Worm (Caenorhabditis elegans) whole organism, early embryonic: Measurements from ENCODE around the gene sri-62.

Experiments used
- B0310.2 ChIP-seq: sonication (generic microtip); optimal IDR thresholded peaks from 2 replicates; lab custom pipeline; 2016; ENCODE audit warnings: mild to moderate bottlenecking, missing genetic modification characterization, missing compliant biosample characterization
- F13C5.2 ChIP-seq: sonication (generic microtip); optimal IDR thresholded peaks from 2 replicates; lab custom pipeline; 2017; ENCODE audit warnings: mild to moderate bottlenecking, missing genetic modification characterization, inconsistent platforms, missing compliant biosample characterization
- aly-1 ChIP-seq: sonication (generic microtip); optimal IDR thresholded peaks from 2 replicates; lab custom pipeline; 2016; ENCODE audit warnings: missing genetic modification characterization, missing compliant biosample characterization
- ama-1 ChIP-seq: fragments of 150-350 bp; optimal IDR thresholded peaks from 2 replicates; lab custom pipeline; 2014
- ceh-13 ChIP-seq: fragments of 200-800 bp; sonication (Bioruptor generic); optimal IDR thresholded peaks from 2 replicates; lab custom pipeline; 2018; ENCODE audit warnings: mild to moderate bottlenecking, missing genetic modification characterization, missing compliant biosample characterization
- ceh-36 ChIP-seq: sonication (generic microtip); optimal IDR thresholded peaks from 2 replicates; lab custom pipeline; 2016; ENCODE audit warnings: missing genetic modification characterization, inconsistent platforms, missing compliant biosample characterization
- ets-7 ChIP-seq: sonication (generic microtip); optimal IDR thresholded peaks from 2 replicates; lab custom pipeline; 2016; ENCODE audit warnings: missing genotype, missing genetic modification characterization, missing compliant biosample characterization
- flt-1 ChIP-seq: fragments of 200-800 bp; sonication (Bioruptor generic); IDR thresholded peaks from 2 replicates; pipeline ENCODE4 v1.3.6; 2022; ENCODE audit warnings: missing genetic modification characterization, missing compliant biosample characterization
- hmbx-1 ChIP-seq: sonication (generic microtip); optimal IDR thresholded peaks from 2 replicates; lab custom pipeline; 2016; ENCODE audit warnings: mild to moderate bottlenecking, missing genetic modification characterization, missing compliant biosample characterization
- hmg-4 ChIP-seq: fragments of 200-800 bp; sonication (Bioruptor generic); optimal IDR thresholded peaks from 2 replicates; lab custom pipeline; 2018; ENCODE audit warnings: mild to moderate bottlenecking, missing genetic modification characterization, missing compliant biosample characterization
- hnd-1 ChIP-seq: sonication (generic microtip); optimal IDR thresholded peaks from 2 replicates; lab custom pipeline; 2016; ENCODE audit warnings: missing genetic modification characterization, missing compliant biosample characterization
- pes-1 ChIP-seq: fragments of 200-800 bp; sonication (Bioruptor generic); IDR thresholded peaks from 2 replicates; pipeline ENCODE4 v1.3.6; 2022; ENCODE audit warnings: missing genetic modification reagents, missing genetic modification characterization, missing compliant biosample characterization
- scrt-1 ChIP-seq: fragments of 200-800 bp; sonication (Bioruptor generic); IDR thresholded peaks from 2 replicates; pipeline ENCODE4 v1.3.6; 2022; ENCODE audit warnings: missing genetic modification characterization, missing compliant biosample characterization
- sea-1 ChIP-seq: fragments of 200-800 bp; sonication (Bioruptor generic); conservative IDR thresholded peaks from 2 replicates; pipeline ENCODE4 v1.3.6; 2022; ENCODE audit warnings: missing genetic modification characterization, missing compliant biosample characterization
- tbx-11 ChIP-seq: fragments of 200-800 bp; sonication (Bioruptor generic); IDR thresholded peaks from 2 replicates; pipeline ENCODE4 v1.3.6; 2022; ENCODE audit warnings: missing genetic modification characterization, missing compliant biosample characterization
- tbx-37 ChIP-seq: fragments of 200-800 bp; sonication (Bioruptor generic); conservative IDR thresholded peaks from 2 replicates; pipeline ENCODE4 v1.3.6; 2022; ENCODE audit warnings: missing genetic modification reagents, missing genetic modification characterization, missing compliant biosample characterization
- tra-4 ChIP-seq: sonication (generic microtip); optimal IDR thresholded peaks from 2 replicates; lab custom pipeline; 2017; ENCODE audit warnings: missing genetic modification characterization, missing compliant biosample characterization

sri-62 gene

DNA sequence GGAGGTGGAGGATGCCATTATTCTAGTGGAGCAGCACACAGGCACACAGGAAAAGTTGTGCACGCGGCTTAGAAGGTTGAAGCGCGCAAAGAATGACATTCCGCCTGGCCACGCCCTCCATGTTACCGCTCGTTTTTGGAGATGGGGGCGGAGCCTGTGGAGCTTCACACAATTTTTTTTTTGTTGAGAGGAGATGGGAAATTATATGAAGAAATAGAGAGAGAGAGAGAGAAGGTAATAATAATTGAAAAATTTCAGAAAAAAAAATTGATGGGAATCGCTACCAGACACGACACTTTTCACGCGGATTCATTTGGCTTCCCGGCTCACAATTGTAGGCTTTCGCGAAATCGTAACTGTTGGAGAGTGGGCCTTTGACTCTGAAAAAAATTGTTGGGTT is 19.1 kb upstream of the sri-62 start, which contains the start of gene T05A8.3:
T05A8.3 (minus strand) TSS at position 101 of the 400 bp plus-strand sequence.
- TF ChIP-seq ama-1 (lab: Kevin White, UChicago) (no peak), tbx-11 (no peak), hmg-4 (no peak), scrt-1 (no peak), flt-1 (GFP tag; lab: Robert Waterston, UW) (no peak), ceh-36 (no peak), hnd-1 (tag; lab: Kevin White, UChicago) (no peak), ets-7 (tag; lab: Kevin White, UChicago) (no peak), B0310.2 (tag; lab: Kevin White, UChicago) (no peak), F13C5.2 (tag; lab: Kevin White, UChicago) (no peak), tra-4 (tag; lab: Kevin White, UChicago) (no peak), tbx-37 (GFP tag; lab: Robert Waterston, UW) (no peak), pes-1 (no peak), aly-1 (tag; lab: Kevin White, UChicago) (no peak)

DNA sequence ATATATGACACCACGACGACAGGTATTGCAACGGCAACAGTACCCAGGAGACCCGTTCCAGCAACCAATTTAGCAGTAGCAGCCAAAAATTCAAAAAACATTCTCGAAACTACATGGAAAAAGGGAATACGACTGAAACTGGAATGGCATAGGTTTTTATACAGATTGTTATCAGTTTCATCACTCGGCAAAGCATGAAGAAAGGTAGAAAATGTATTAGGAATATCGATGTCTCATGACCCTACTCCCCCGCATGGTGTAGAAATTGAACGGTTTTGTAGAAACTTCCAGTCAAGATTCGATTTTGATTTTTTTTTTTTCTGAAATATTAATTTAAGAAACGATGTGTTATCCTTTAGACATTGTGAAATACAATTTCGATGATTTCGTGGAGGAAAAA is 12.6 kb upstream of the sri-62 start, which contains the start of gene T05A8.2:
T05A8.2 (minus strand) TSS at position 101 of the 400 bp plus-strand sequence.
- TF ChIP-seq flt-1 (GFP tag; lab: Robert Waterston, UW) (no peak), hmbx-1 (tag; lab: Kevin White, UChicago) (no peak), ceh-36 (no peak)

DNA sequence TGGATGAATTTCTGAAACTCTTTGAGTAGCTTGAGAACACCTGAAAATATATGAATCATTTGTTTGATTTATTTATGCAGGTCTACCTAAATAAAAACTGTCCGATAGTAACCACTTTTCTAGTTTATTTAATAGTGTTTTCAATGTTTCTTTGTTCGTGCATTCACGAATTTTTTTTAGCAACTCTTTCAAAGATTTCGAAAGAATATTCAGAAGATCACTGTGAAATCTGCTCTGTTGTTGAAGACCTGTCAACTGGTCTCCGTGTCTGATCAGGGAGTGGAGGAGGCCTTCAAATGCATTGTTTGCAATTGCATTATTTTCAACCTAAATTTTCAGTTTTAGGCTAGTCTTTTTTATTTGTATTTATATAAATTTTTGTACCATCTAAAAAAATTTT is 11.7 kb upstream of the sri-62 start, which contains the start of gene T05A8.1:
T05A8.1 (minus strand) TSS at position 101 of the 400 bp plus-strand sequence.
- no peak for TF ChIP-seq scrt-1
- TF ChIP-seq F13C5.2 (tag; lab: Kevin White, UChicago) = no peak
- TF ChIP-seq hmbx-1 (tag; lab: Kevin White, UChicago) = no peak
- no peak for TF ChIP-seq pes-1
- TF ChIP-seq ama-1 (lab: Kevin White, UChicago) = no peak
- TF ChIP-seq tbx-37 (GFP tag; lab: Robert Waterston, UW) = no peak
- no peak for TF ChIP-seq B0310.2 (tag; lab: Kevin White, UChicago)
- no peak for TF ChIP-seq flt-1 (GFP tag; lab: Robert Waterston, UW)
- TF ChIP-seq aly-1 (tag; lab: Kevin White, UChicago) = no peak
- TF ChIP-seq ceh-36 = no peak
- no peak for TF ChIP-seq tra-4 (tag; lab: Kevin White, UChicago)

ce11 chrII:2707872-2708271 is 9.6 kb upstream of the sri-62 start, which contains the start of gene Y47G7B.2:
Gene Y47G7B.2 (minus strand): TSS chrII:2708014.
- no peak for TF ChIP-seq tbx-37 (GFP tag; lab: Robert Waterston, UW)
- no peak for TF ChIP-seq ceh-13 (GFP tag; lab: Kevin White, UChicago)
- no peak for TF ChIP-seq ets-7 (tag; lab: Kevin White, UChicago)
- no peak for TF ChIP-seq flt-1 (GFP tag; lab: Robert Waterston, UW)
- no peak for TF ChIP-seq ceh-36
- TF ChIP-seq tbx-11 = no peak
- no peak for TF ChIP-seq scrt-1
- TF ChIP-seq aly-1 (tag; lab: Kevin White, UChicago) = no peak
- no peak for TF ChIP-seq tra-4 (tag; lab: Kevin White, UChicago)
- TF ChIP-seq hmg-4 = no peak
- no peak for TF ChIP-seq hnd-1 (tag; lab: Kevin White, UChicago)
- no peak for TF ChIP-seq B0310.2 (tag; lab: Kevin White, UChicago)
- no peak for TF ChIP-seq ama-1 (lab: Kevin White, UChicago)
- TF ChIP-seq F13C5.2 (tag; lab: Kevin White, UChicago) = no peak
- no peak for TF ChIP-seq pes-1
- no peak for TF ChIP-seq hmbx-1 (tag; lab: Kevin White, UChicago)
- TF ChIP-seq sea-1 (GFP tag; lab: Robert Waterston, UW) = no peak

ce11 chrII:2705200-2705599 is 6.9 kb upstream of the sri-62 start, which contains the start of gene srh-128:
Gene srh-128 (minus strand): TSS chrII:2705300.
- TF ChIP-seq tbx-11 (no peak), F13C5.2 (tag; lab: Kevin White, UChicago) (no peak), sea-1 (GFP tag; lab: Robert Waterston, UW) (no peak)

ce11 chrII:2702757-2703156 is 4.5 kb upstream of the sri-62 start, which contains the start of gene sri-60:
Gene sri-60 (minus strand): TSS chrII:2702857.
- TF ChIP-seq tbx-11 (no peak), ama-1 (lab: Kevin White, UChicago) (no peak), pes-1 (no peak), hmg-4 (no peak), ceh-36 (no peak), hmbx-1 (tag; lab: Kevin White, UChicago) (no peak), sea-1 (GFP tag; lab: Robert Waterston, UW) (no peak), ceh-13 (GFP tag; lab: Kevin White, UChicago) (no peak), aly-1 (tag; lab: Kevin White, UChicago) (no peak), B0310.2 (tag; lab: Kevin White, UChicago) (no peak), tbx-37 (GFP tag; lab: Robert Waterston, UW) (no peak), scrt-1 (no peak), flt-1 (GFP tag; lab: Robert Waterston, UW) (no peak)

DNA sequence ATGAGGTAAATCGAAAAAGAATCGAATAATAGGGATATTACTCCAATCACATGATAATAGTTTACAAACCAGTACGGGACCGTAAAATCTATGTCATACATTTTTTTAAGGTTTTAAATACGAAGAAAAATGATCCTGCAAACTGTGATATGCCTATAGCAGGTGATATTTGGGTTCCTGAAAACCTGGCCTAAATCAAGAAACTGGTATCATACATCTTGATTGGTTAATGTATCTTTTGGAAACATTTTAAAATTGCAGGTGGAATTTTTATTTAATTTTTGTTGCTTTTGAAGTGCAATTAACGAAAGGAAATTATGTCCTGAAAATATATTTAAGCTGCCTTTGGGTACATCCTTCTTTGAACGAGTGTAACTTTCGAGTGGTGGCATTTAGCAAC is 2.0 kb upstream of the sri-62 start, which contains the start of gene sri-61:
sri-61 (minus strand) TSS at position 101 of the 400 bp plus-strand sequence.
- TF ChIP-seq pes-1 (no peak), ama-1 (lab: Kevin White, UChicago) (no peak), tra-4 (tag; lab: Kevin White, UChicago) (no peak), sea-1 (GFP tag; lab: Robert Waterston, UW) (no peak), flt-1 (GFP tag; lab: Robert Waterston, UW) (no peak), tbx-37 (GFP tag; lab: Robert Waterston, UW) (no peak), scrt-1 (no peak)

- no peak for TF ChIP-seq ceh-36
- no peak for TF ChIP-seq scrt-1
- TF ChIP-seq hmbx-1 (tag; lab: Kevin White, UChicago) = no peak
- TF ChIP-seq ama-1 (lab: Kevin White, UChicago) = no peak
- TF ChIP-seq tbx-37 (GFP tag; lab: Robert Waterston, UW) = no peak
These were observed 3.2 kb downstream of the sri-62 start for ce11 chrII:2695079-2695478.
